Fruit fly (Drosophila melanogaster): ENCODE data around the gene spn-D.

spn-D gene

dm6 chr3R:27152129-27152968 is 13.2 kb upstream of the spn-D start (continued):
- TF ChIP-seq lov (optimal IDR thresholded peaks at IDR 0.05) (no peak), lov (GFP tag; IDR thresholded peaks at IDR 0.05) (no peak), CG31224 (GFP tag; IDR thresholded peaks at IDR 0.05) (0 out of 2 replicates have a peak, but pooled peaks have one; percentile 23), run (tag; optimal IDR thresholded peaks at IDR 0.05) (no peak), Gsc (GFP tag; IDR thresholded peaks at IDR 0.05) (no peak), Hsf (GFP tag; optimal IDR thresholded peaks at IDR 0.05) (no peak), D (optimal IDR thresholded peaks at IDR 0.05) (no peak), D (GFP tag; optimal IDR thresholded peaks at IDR 0.05) (peak; percentile 24), CG7928 (GFP tag; optimal IDR thresholded peaks at IDR 0.05) (no peak), CG11695 (GFP tag; IDR thresholded peaks at IDR 0.05) (peak; percentile 54; the same call in 2 of the 3 replicates), Hmx (GFP tag; optimal IDR thresholded peaks at IDR 0.05) (no peak), CG8478 (optimal IDR thresholded peaks at IDR 0.05) (no peak), Poxn (GFP tag; IDR thresholded peaks at IDR 0.05) (no peak), slp2 (GFP tag; optimal IDR thresholded peaks at IDR 0.05) (no peak), CG10543 (GFP tag; optimal IDR thresholded peaks at IDR 0.05) (no peak), CG18262 (tag; optimal IDR thresholded peaks at IDR 0.05) (peak; percentile 29), repo (GFP tag; optimal IDR thresholded peaks at IDR 0.05) (no peak), CG31441 (GFP tag; IDR thresholded peaks at IDR 0.05) (peak; percentile 58), Dad (GFP tag; optimal IDR thresholded peaks at IDR 0.05) (no peak), Atf6 (GFP tag; IDR thresholded peaks at IDR 0.05) (no peak), Ets65A (GFP tag) (peak; percentile 41), CG11093 (GFP tag; IDR thresholded peaks at IDR 0.05) (no peak), CG8924 (tag; optimal IDR thresholded peaks at IDR 0.05) (peak; percentile 48), CG5953 (GFP tag; IDR thresholded peaks at IDR 0.05) (no peak), CG30020 (tag; optimal IDR thresholded peaks at IDR 0.05) (no peak), Rx (GFP tag; IDR thresholded peaks at IDR 0.05) (no peak), oc (tag; optimal IDR thresholded peaks at IDR 0.05) (no peak), Bdp1 (GFP tag; optimal IDR thresholded peaks at IDR 0.05) (no peak), tna (GFP tag; IDR thresholded peaks at IDR 0.05; ENCODE audit: partially characterized antibody) (no peak), CG34376 (GFP tag; optimal IDR thresholded peaks at IDR 0.05) (no peak), ATbp (GFP tag; optimal IDR thresholded peaks at IDR 0.05) (peak; percentile 32), CG10565 (GFP tag; optimal IDR thresholded peaks at IDR 0.05) (no peak), CG11560 (tag; IDR thresholded peaks at IDR 0.05) (no peak), sens (GFP tag) (peak; percentile 83), tin (GFP tag; optimal IDR thresholded peaks at IDR 0.05) (no peak), CG34422 (GFP tag; IDR thresholded peaks at IDR 0.05) (no peak), Trl (optimal IDR thresholded peaks at IDR 0.05) (no peak), Trl (GFP tag; optimal IDR thresholded peaks at IDR 0.05) (no peak), CG10274 (GFP tag; optimal IDR thresholded peaks at IDR 0.05) (no peak), CG3838 (GFP tag; optimal IDR thresholded peaks at IDR 0.05) (no peak), slbo (GFP tag; IDR thresholded peaks at IDR 0.05) (peak; percentile 65), Fer3 (tag; optimal IDR thresholded peaks at IDR 0.05) (peak; percentile 56), CG17385 (GFP tag; optimal IDR thresholded peaks at IDR 0.05) (peak; percentile 21), CG7745 (tag; optimal IDR thresholded peaks at IDR 0.05) (no peak), MTF-1 (GFP tag; optimal IDR thresholded peaks at IDR 0.05; ENCODE audit: borderline replicate concordance) (no peak), Aef1 (GFP tag; IDR thresholded peaks at IDR 0.05) (0 out of 3 replicates have a peak, but pooled peaks have one; percentile 13), wdn (GFP tag; IDR thresholded peaks at IDR 0.05) (no peak), emc (GFP tag; optimal IDR thresholded peaks at IDR 0.05) (no peak), CG10959 (GFP tag; IDR thresholded peaks at IDR 0.05) (no peak), CG15073 (GFP tag; optimal IDR thresholded peaks at IDR 0.05) (no peak), Chrac-16 (GFP tag; optimal IDR thresholded peaks at IDR 0.05) (peak; percentile 15), pzg (GFP tag; optimal IDR thresholded peaks at IDR 0.05) (no peak)

Data from whole organism, embryonic.